ENCODE assay signal across 1 fruit fly cellular context in the genomic region with DNA sequence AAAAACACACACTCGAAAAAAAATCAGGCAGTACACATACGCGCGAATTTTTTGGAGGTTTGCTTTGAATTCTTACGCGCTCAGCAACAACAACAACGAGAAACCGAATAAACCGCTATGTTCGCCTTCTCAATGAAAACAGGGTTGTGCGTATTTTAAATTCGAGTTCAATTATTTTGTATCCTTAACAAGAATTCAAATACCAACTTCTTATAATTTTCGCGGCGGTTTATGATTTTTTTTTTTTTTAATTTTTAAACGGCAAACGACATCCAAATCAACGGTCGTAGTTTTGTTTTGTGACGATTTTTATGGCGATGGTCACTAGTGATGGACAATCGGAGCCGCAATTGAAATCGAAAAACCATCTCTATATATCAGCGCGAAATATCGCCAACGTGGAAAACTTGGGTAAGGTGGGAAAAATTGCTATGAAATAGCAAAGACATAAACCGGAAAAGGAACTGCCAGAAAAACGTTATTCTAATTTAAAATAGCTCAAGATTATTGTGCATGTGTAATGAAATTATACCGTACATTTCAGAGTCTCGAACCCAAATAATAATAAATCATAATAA.
TF ChIP-seq lines count a peak whose summit lies in the region.

A gene (minus strand): TSS at position 332 of the 578 bp plus-strand sequence.

TF ChIP-seq in whole organism, embryonic, 481 proteins besides CTCF, POLR2A, EP300 and RAD21 (continued from another document and continues in another):
- TF ChIP-seq Hmx (GFP tag; optimal IDR thresholded peaks at IDR 0.05; lab: Kevin White, UChicago) (peak; percentile 42), CG10654 (GFP tag; optimal IDR thresholded peaks at IDR 0.05; lab: Kevin White, UChicago) (peak; percentile 74), cato (GFP tag; optimal IDR thresholded peaks at IDR 0.05; lab: Kevin White, UChicago; ENCODE audit: borderline replicate concordance) (peak; percentile 29), gce (GFP tag; IDR thresholded peaks at IDR 0.05; lab: Robert Waterston, UW) (peak; percentile 66; the same call in 2 of the 3 replicates), hkb (optimal IDR thresholded peaks at IDR 0.05; lab: Kevin White, UChicago) (no peak), hkb (GFP tag; IDR thresholded peaks at IDR 0.05; lab: Robert Waterston, UW) (peak; percentile 68), CG4820 (GFP tag; optimal IDR thresholded peaks at IDR 0.05; lab: Kevin White, UChicago) (no peak), NK7.1 (GFP tag; optimal IDR thresholded peaks at IDR 0.05; lab: Kevin White, UChicago) (peak; percentile 70), CG32532 (GFP tag; IDR thresholded peaks at IDR 0.05; lab: Robert Waterston, UW) (peak; percentile 88), CG10431 (GFP tag; optimal IDR thresholded peaks at IDR 0.05; lab: Kevin White, UChicago) (peak; percentile 57), Dll (GFP tag; IDR thresholded peaks at IDR 0.05; lab: Robert Waterston, UW; ENCODE audit: partially characterized antibody) (peak; percentile 86), CG9932 (GFP tag; IDR thresholded peaks at IDR 0.05; lab: Robert Waterston, UW) (peak; percentile 92), CG11093 (GFP tag; IDR thresholded peaks at IDR 0.05; lab: Robert Waterston, UW) (peak; percentile 49; the same call in 2 of the 3 replicates), vfl (GFP tag; optimal IDR thresholded peaks at IDR 0.05; lab: Kevin White, UChicago) (peak; percentile 87), Elba2 (GFP tag; optimal IDR thresholded peaks at IDR 0.05; lab: Kevin White, UChicago) (peak; percentile 13), ATbp (GFP tag; optimal IDR thresholded peaks at IDR 0.05; lab: Kevin White, UChicago) (peak; percentile 73), Mrtf (GFP tag; IDR thresholded peaks at IDR 0.05; lab: Robert Waterston, UW) (peak; percentile 74), CG6854 (GFP tag; optimal IDR thresholded peaks at IDR 0.05; lab: Kevin White, UChicago) (peak; percentile 50), CG16815 (GFP tag; optimal IDR thresholded peaks at IDR 0.05; lab: Kevin White, UChicago) (peak; percentile 50), sim (GFP tag; IDR thresholded peaks at IDR 0.05; lab: Robert Waterston, UW) (0 out of 2 replicates have a peak, but pooled peaks have one; percentile 45), Spps (tag; optimal IDR thresholded peaks at IDR 0.05; lab: Kevin White, UChicago) (no peak), Antp (GFP tag; optimal IDR thresholded peaks at IDR 0.05; lab: Kevin White, UChicago) (peak; percentile 84), ewg (GFP tag; optimal IDR thresholded peaks at IDR 0.05; lab: Kevin White, UChicago) (peak; percentile 73), pho (GFP tag; optimal IDR thresholded peaks at IDR 0.05; lab: Kevin White, UChicago) (peak; percentile 91), psq (GFP tag; optimal IDR thresholded peaks at IDR 0.05; lab: Kevin White, UChicago) (peak; percentile 52), Jarid2 (GFP tag; optimal IDR thresholded peaks at IDR 0.05; lab: Kevin White, UChicago) (peak; percentile 49), CG13424 (tag; optimal IDR thresholded peaks at IDR 0.05; lab: Kevin White, UChicago) (peak; percentile 66), br (optimal IDR thresholded peaks at IDR 0.05; lab: Kevin White, UChicago) (no peak), ash1 (GFP tag; optimal IDR thresholded peaks at IDR 0.05; lab: Kevin White, UChicago) (peak; percentile 59), gro (GFP tag; optimal IDR thresholded peaks at IDR 0.05; lab: Kevin White, UChicago) (peak; percentile 94), ara (GFP tag; IDR thresholded peaks at IDR 0.05; lab: Robert Waterston, UW) (peak; percentile 67), CG9609 (GFP tag; optimal IDR thresholded peaks at IDR 0.05; lab: Kevin White, UChicago) (peak; percentile 87), Bgb (GFP tag; IDR thresholded peaks at IDR 0.05; lab: Robert Waterston, UW; ENCODE audit: partially characterized antibody) (peak; percentile 97), aop (GFP tag; IDR thresholded peaks at IDR 0.05; lab: Robert Waterston, UW) (0 out of 2 replicates have a peak, but pooled peaks have one; percentile 30), CG13894 (tag; optimal IDR thresholded peaks at IDR 0.05; lab: Kevin White, UChicago) (peak; percentile 70), sug (tag; optimal IDR thresholded peaks at IDR 0.05; lab: Kevin White, UChicago) (peak; percentile 77), oc (tag; optimal IDR thresholded peaks at IDR 0.05; lab: Kevin White, UChicago) (peak; percentile 43), CG17385 (GFP tag; optimal IDR thresholded peaks at IDR 0.05; lab: Kevin White, UChicago) (peak; percentile 73), fd3F (GFP tag; optimal IDR thresholded peaks at IDR 0.05; lab: Kevin White, UChicago) (peak; percentile 39), ttk (GFP tag; IDR thresholded peaks at IDR 0.05; lab: Robert Waterston, UW) (peak; percentile 74), CG18011 (GFP tag; optimal IDR thresholded peaks at IDR 0.05; lab: Kevin White, UChicago) (peak; percentile 65), Myb (GFP tag; optimal IDR thresholded peaks at IDR 0.05; lab: Kevin White, UChicago) (peak; percentile 95), CG9797 (GFP tag; optimal IDR thresholded peaks at IDR 0.05; lab: Kevin White, UChicago) (peak; percentile 41), CG7928 (GFP tag; optimal IDR thresholded peaks at IDR 0.05; lab: Kevin White, UChicago) (peak; percentile 46), Stat92E (GFP tag; optimal IDR thresholded peaks at IDR 0.05; lab: Kevin White, UChicago) (peak in 1 of 3 experiments; percentile 39), gsb-n (tag; optimal IDR thresholded peaks at IDR 0.05; lab: Kevin White, UChicago) (peak; percentile 72), Lim3 (GFP tag; IDR thresholded peaks at IDR 0.05; lab: Robert Waterston, UW) (no peak), az2 (GFP tag; optimal IDR thresholded peaks at IDR 0.05; lab: Kevin White, UChicago) (peak; percentile 65), Ravus (GFP tag; IDR thresholded peaks at IDR 0.05; lab: Robert Waterston, UW) (peak; percentile 2; the same call in 1 of the 2 replicates), CG34376 (GFP tag; optimal IDR thresholded peaks at IDR 0.05; lab: Kevin White, UChicago) (peak; percentile 75), CG6254 (GFP tag; optimal IDR thresholded peaks at IDR 0.05; lab: Kevin White, UChicago) (no peak), CG11560 (tag; IDR thresholded peaks at IDR 0.05; lab: Robert Waterston, UW) (peak; percentile 51; the same call in 2 of the 3 replicates), Aef1 (GFP tag; IDR thresholded peaks at IDR 0.05; lab: Robert Waterston, UW) (peak; percentile 76), lab (GFP tag; optimal IDR thresholded peaks at IDR 0.05; lab: Kevin White, UChicago) (peak; percentile 84), Abd-B (GFP tag; optimal IDR thresholded peaks at IDR 0.05; lab: Kevin White, UChicago) (peak; percentile 81), ERR (GFP tag; optimal IDR thresholded peaks at IDR 0.05; lab: Kevin White, UChicago) (peak; percentile 77), corto (GFP tag; optimal IDR thresholded peaks at IDR 0.05; lab: Kevin White, UChicago) (peak; percentile 41), kni (GFP tag; optimal IDR thresholded peaks at IDR 0.05; lab: Kevin White, UChicago) (peak; percentile 5), HLH4C (GFP tag; IDR thresholded peaks at IDR 0.05; lab: Robert Waterston, UW; ENCODE audit: partially characterized antibody) (peak; percentile 70), chn (GFP tag; optimal IDR thresholded peaks at IDR 0.05; lab: Kevin White, UChicago) (peak; percentile 81), NFAT (GFP tag; IDR thresholded peaks at IDR 0.05; lab: Robert Waterston, UW) (peak; percentile 91), fd102C (GFP tag; optimal IDR thresholded peaks at IDR 0.05; lab: Kevin White, UChicago) (peak; percentile 33), bbx (GFP tag; IDR thresholded peaks at IDR 0.05; lab: Robert Waterston, UW; ENCODE audit: partially characterized antibody) (peak; percentile 95), CG11696 (GFP tag; IDR thresholded peaks at IDR 0.05; lab: Robert Waterston, UW) (no peak), wek (GFP tag; optimal IDR thresholded peaks at IDR 0.05; lab: Kevin White, UChicago) (peak; percentile 77), CG14014 (GFP tag; IDR thresholded peaks at IDR 0.05; lab: Robert Waterston, UW) (peak; percentile 85), D19A (tag; optimal IDR thresholded peaks at IDR 0.05; lab: Kevin White, UChicago) (no peak), Usf (GFP tag; optimal IDR thresholded peaks at IDR 0.05; lab: Kevin White, UChicago) (peak; percentile 67), Poxn (GFP tag; IDR thresholded peaks at IDR 0.05; lab: Robert Waterston, UW) (no peak; the same call in 1 of the 2 replicates), CG31224 (GFP tag; IDR thresholded peaks at IDR 0.05; lab: Robert Waterston, UW) (peak; percentile 69), CG15011 (GFP tag; optimal IDR thresholded peaks at IDR 0.05; lab: Kevin White, UChicago) (peak; percentile 62), Hr39 (optimal IDR thresholded peaks at IDR 0.05; lab: Kevin White, UChicago) (no peak), ken (GFP tag; IDR thresholded peaks at IDR 0.05; lab: Robert Waterston, UW) (peak; percentile 88), unpg (GFP tag; optimal IDR thresholded peaks at IDR 0.05; lab: Kevin White, UChicago) (peak; percentile 78), tx (GFP tag; optimal IDR thresholded peaks at IDR 0.05; lab: Kevin White, UChicago) (peak; percentile 73), Sox100B (GFP tag; optimal IDR thresholded peaks at IDR 0.05; lab: Kevin White, UChicago) (peak; percentile 29), CG8765 (GFP tag; IDR thresholded peaks at IDR 0.05; lab: Robert Waterston, UW) (peak; percentile 63), CG1603 (tag; optimal IDR thresholded peaks at IDR 0.05; lab: Kevin White, UChicago) (peak; percentile 82), CG32767 (GFP tag; IDR thresholded peaks at IDR 0.05; lab: Robert Waterston, UW) (peak; percentile 52; the same call in 1 of the 2 replicates), danr (GFP tag; IDR thresholded peaks at IDR 0.05; lab: Robert Waterston, UW) (0 out of 2 replicates have a peak, but pooled peaks have one; percentile 32), CG9437 (GFP tag; optimal IDR thresholded peaks at IDR 0.05; lab: Kevin White, UChicago) (peak; percentile 56), CG14050 (GFP tag; IDR thresholded peaks at IDR 0.05; lab: Robert Waterston, UW) (peak; percentile 65), CrebB (tag; optimal IDR thresholded peaks at IDR 0.05; lab: Kevin White, UChicago) (peak; percentile 83), zfh1 (GFP tag; IDR thresholded peaks at IDR 0.05; lab: Robert Waterston, UW) (peak; percentile 82), chif (GFP tag; optimal IDR thresholded peaks at IDR 0.05; lab: Kevin White, UChicago) (peak; percentile 78 to 90), CG6791 (GFP tag; IDR thresholded peaks at IDR 0.05; lab: Robert Waterston, UW; ENCODE audit: partially characterized antibody) (peak; percentile 83), Vsx1 (GFP tag; optimal IDR thresholded peaks at IDR 0.05; lab: Kevin White, UChicago) (peak; percentile 80), Deaf1 (tag; optimal IDR thresholded peaks at IDR 0.05; lab: Kevin White, UChicago) (no peak), hbn (GFP tag; IDR thresholded peaks at IDR 0.05; lab: Robert Waterston, UW; ENCODE audit: partially characterized antibody) (peak; percentile 87), jing (GFP tag; optimal IDR thresholded peaks at IDR 0.05; lab: Kevin White, UChicago) (peak; percentile 2), inv (GFP tag; IDR thresholded peaks at IDR 0.05; lab: Robert Waterston, UW; ENCODE audit: partially characterized antibody) (peak; percentile 94), Sry-δ (GFP tag; optimal IDR thresholded peaks at IDR 0.05; lab: Kevin White, UChicago) (peak; percentile 98), hth (optimal IDR thresholded peaks at IDR 0.05; lab: Kevin White, UChicago) (no peak), CG8924 (tag; optimal IDR thresholded peaks at IDR 0.05; lab: Kevin White, UChicago) (peak; percentile 30), Atf-2 (GFP tag; optimal IDR thresholded peaks at IDR 0.05; lab: Kevin White, UChicago) (peak; percentile 76), tna (GFP tag; IDR thresholded peaks at IDR 0.05; lab: Robert Waterston, UW; ENCODE audit: partially characterized antibody) (peak; percentile 44; the same call in 1 of the 2 replicates), twi (tag; optimal IDR thresholded peaks at IDR 0.05; lab: Kevin White, UChicago) (peak; percentile 63), grau (tag; optimal IDR thresholded peaks at IDR 0.05; lab: Kevin White, UChicago) (peak; percentile 76), Dad (GFP tag; optimal IDR thresholded peaks at IDR 0.05; lab: Kevin White, UChicago) (peak; percentile 90), CG11398 (GFP tag; optimal IDR thresholded peaks at IDR 0.05; lab: Kevin White, UChicago) (peak; percentile 73), ac (GFP tag; optimal IDR thresholded peaks at IDR 0.05; lab: Kevin White, UChicago) (peak; percentile 36), zfh2 (GFP tag; optimal IDR thresholded peaks at IDR 0.05; lab: Kevin White, UChicago) (peak; percentile 90), crol (GFP tag; IDR thresholded peaks at IDR 0.05; lab: Robert Waterston, UW) (no peak), ato (GFP tag; IDR thresholded peaks at IDR 0.05; lab: Robert Waterston, UW; ENCODE audit: partially characterized antibody) (peak; percentile 63), BtbVII (GFP tag; optimal IDR thresholded peaks at IDR 0.05; lab: Kevin White, UChicago) (peak; percentile 40), Bdp1 (GFP tag; optimal IDR thresholded peaks at IDR 0.05; lab: Kevin White, UChicago) (peak; percentile 74), maf-S (GFP tag; optimal IDR thresholded peaks at IDR 0.05; lab: Kevin White, UChicago) (peak; percentile 90), CG7372 (GFP tag; IDR thresholded peaks at IDR 0.05; lab: Robert Waterston, UW) (peak; percentile 58; the same call in 1 of the 2 replicates), CG31388 (GFP tag; optimal IDR thresholded peaks at IDR 0.05; lab: Kevin White, UChicago) (no peak), scrt (GFP tag; optimal IDR thresholded peaks at IDR 0.05; lab: Kevin White, UChicago) (peak; percentile 64), crp (GFP tag; optimal IDR thresholded peaks at IDR 0.05; lab: Kevin White, UChicago) (peak in 1 of 2 experiments; percentile 44), CG14860 (GFP tag; IDR thresholded peaks at IDR 0.05; lab: Robert Waterston, UW; ENCODE audit: partially characterized antibody) (peak; percentile 56; the same call in 2 of the 3 replicates), Pdp1 (GFP tag; optimal IDR thresholded peaks at IDR 0.05; lab: Kevin White, UChicago) (peak; percentile 74 to 83), Drgx (GFP tag; IDR thresholded peaks at IDR 0.05; lab: Robert Waterston, UW) (peak; percentile 61), Meics (GFP tag; optimal IDR thresholded peaks at IDR 0.05; lab: Kevin White, UChicago) (peak; percentile 85), pb (GFP tag; optimal IDR thresholded peaks at IDR 0.05; lab: Kevin White, UChicago) (peak; percentile 65), CG2129 (GFP tag; IDR thresholded peaks at IDR 0.05; lab: Robert Waterston, UW; ENCODE audit: partially characterized antibody) (peak; percentile 74), Ets97D (GFP tag; optimal IDR thresholded peaks at IDR 0.05; lab: Kevin White, UChicago) (peak; percentile 100), Opbp (GFP tag; IDR thresholded peaks at IDR 0.05; lab: Robert Waterston, UW; ENCODE audit: partially characterized antibody) (peak; percentile 98)
